Worm (Caenorhabditis elegans) whole organism, L3 larva: ENCODE data around the gene R05H10.1.

Experiments used
- mdl-1 ChIP-seq: fragments of 150-350 bp; optimal IDR thresholded peaks from 2 replicates; lab custom pipeline; 2014; ENCODE audit warnings: missing biosample characterization, missing genetic modification characterization
- nfya-1 ChIP-seq: sonication (generic microtip); optimal IDR thresholded peaks from 2 replicates; lab custom pipeline; 2017; ENCODE audit warnings: missing genetic modification characterization, mild to moderate bottlenecking, missing compliant biosample characterization, antibody characterized with exemption, moderate library complexity; ENCODE audit not compliant: insufficient read depth
- nhr-28 ChIP-seq: fragments of 150-350 bp; optimal IDR thresholded peaks from 2 replicates; lab custom pipeline; 2014; ENCODE audit warnings: missing biosample characterization, missing genetic modification characterization
- nhr-77 ChIP-seq: fragments of 150-350 bp; optimal IDR thresholded peaks from 2 replicates; lab custom pipeline; 2014; ENCODE audit warnings: missing biosample characterization, missing genetic modification characterization
- unc-62 ChIP-seq: fragments of 150-350 bp; sonication (generic microtip); optimal IDR thresholded peaks from 4 replicates; lab custom pipeline; 2014; ENCODE audit warnings: missing biosample characterization, missing genetic modification reagents, missing genetic modification characterization

DNA sequence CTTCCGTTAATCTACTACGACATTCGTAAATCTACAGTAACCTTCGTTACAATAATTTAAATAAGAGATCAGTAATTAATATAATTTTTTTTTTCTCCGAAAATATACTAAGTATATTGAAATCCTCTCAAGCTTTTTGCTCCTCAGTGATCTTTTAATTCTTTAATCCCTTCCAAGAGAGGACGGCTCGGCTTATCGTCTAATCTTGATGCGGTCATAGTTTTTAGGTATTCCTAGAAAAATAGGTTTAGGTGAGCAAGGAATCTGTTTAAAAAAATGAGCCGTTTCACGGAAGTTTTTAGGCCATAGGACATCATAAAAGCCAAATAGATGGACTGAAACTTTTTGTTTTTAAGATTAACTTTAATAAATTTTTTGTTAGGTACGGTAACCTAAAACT, 19.6 kb upstream of the R05H10.1 start:
- TF ChIP-seq nhr-28 (tag; lab: Kevin White, UChicago) (no peak), nfya-1 (no peak), mdl-1 (tag; lab: Kevin White, UChicago) (no peak), unc-62 (GFP tag; lab: Kevin White, UChicago) (no peak), nhr-77 (tag; lab: Kevin White, UChicago) (no peak)
